Fruit fly (Drosophila melanogaster) whole organism: ENCODE data around the gene Dph4.

Source experiments
- CG8478 ChIP-seq: fragments of >200 bp; optimal IDR thresholded peaks from 2 replicates; lab custom pipeline; 2018; ENCODE audit warnings: inconsistent platforms
- Dll ChIP-seq: fragments of >200 bp; optimal IDR thresholded peaks from 2 replicates; lab custom pipeline; 2017
- EcR ChIP-seq, 2 experiments: fragments of >200 bp; optimal IDR thresholded peaks; 2 replicates each; lab custom pipeline; 2017; ENCODE audit warnings: missing biosample characterization in 2 of 2, missing genetic modification characterization in 2 of 2, missing genetic modification reagents in 2 of 2
- pan ChIP-seq: fragments of >200 bp; optimal IDR thresholded peaks from 2 replicates; lab custom pipeline; 2017
- usp ChIP-seq: fragments of >200 bp; optimal IDR thresholded peaks from 2 replicates; lab custom pipeline; 2017; ENCODE audit warnings: missing biosample characterization, missing genetic modification characterization, mixed read lengths

DNA sequence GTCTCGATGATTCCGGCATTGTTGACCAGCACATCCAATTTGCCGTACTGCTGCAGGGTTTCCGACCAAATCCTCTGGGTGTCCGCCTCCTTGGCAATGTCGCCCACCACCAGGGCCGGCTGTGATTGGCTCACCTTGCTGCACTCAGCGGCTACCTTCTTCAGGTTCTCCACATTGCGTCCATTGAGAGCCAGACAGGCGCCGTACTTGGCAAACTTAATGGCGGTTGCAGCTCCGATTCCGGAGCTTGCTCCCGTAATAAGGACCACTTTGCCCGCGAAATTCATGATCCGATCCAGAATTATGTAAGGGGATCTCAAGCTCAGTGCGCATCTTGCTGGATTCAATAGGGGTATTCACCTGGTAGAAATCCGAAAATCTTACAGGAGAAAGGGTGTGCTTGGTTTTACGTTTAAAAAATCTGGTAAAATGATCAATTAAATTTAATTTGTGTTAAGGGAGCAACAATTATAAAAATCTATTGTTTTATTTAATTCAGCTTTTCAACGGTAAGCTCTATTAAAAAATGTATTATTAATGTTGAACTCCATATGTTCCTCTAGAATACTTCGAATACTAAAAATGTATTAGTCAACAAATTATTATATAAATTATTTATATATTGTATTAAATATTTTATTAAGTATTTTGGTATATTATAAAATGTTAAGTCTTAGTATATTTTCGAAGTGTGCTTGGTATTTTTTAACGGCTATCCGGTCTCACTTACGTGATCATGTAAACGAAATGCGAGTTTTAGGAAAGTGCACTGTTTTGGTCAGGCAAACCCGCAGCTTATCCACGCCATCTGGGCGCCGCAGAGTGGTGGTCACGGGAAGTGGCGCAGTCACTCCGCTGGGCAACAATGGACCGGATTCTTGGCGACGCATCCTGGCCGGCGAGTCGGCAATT is 12.8 kb upstream of the Dph4 start, which contains the start of the genes CG31548 and CG12170:
- no peak for TF ChIP-seq CG8478 (lab: Kevin White, UChicago)
- no peak for TF ChIP-seq usp (GFP tag; lab: Kevin White, UChicago)
- no peak for TF ChIP-seq Dll (lab: Kevin White, UChicago)
- no peak for TF ChIP-seq pan (lab: Kevin White, UChicago)
- no peak for TF ChIP-seq EcR (GFP tag; optimal IDR thresholded peaks at IDR 0.05; lab: Kevin White, UChicago)
